Worm (Caenorhabditis elegans) whole organism, L1 larva: ENCODE data around the gene C08F8.6.

ENCODE experiments used
- F16B12.6 ChIP-seq: fragments of 150-350 bp; optimal IDR thresholded peaks from 2 replicates; lab custom pipeline; 2014; ENCODE audit warnings: missing biosample characterization, missing genetic modification characterization
- aha-1 ChIP-seq: fragments of 150-350 bp; optimal IDR thresholded peaks from 2 replicates; lab custom pipeline; 2014; ENCODE audit warnings: missing biosample characterization, missing genetic modification characterization
- ceh-82 ChIP-seq, 3 experiments: fragments of 150-350 bp in 1 of 3; sonication (generic microtip) in 2 of 3; optimal IDR thresholded peaks; 2 replicates each; lab custom pipeline; 2014 to 2017; ENCODE audit warnings: missing biosample characterization in 3 of 3, missing genetic modification characterization in 3 of 3
- ceh-88 ChIP-seq: fragments of 200-800 bp; sonication (Bioruptor generic); IDR thresholded peaks from 2 replicates; pipeline ENCODE4 v1.3.6; 2022; ENCODE audit warnings: missing genetic modification characterization, missing compliant biosample characterization
- ceh-90 ChIP-seq: sonication (generic microtip); optimal IDR thresholded peaks from 2 replicates; lab custom pipeline; 2016; ENCODE audit warnings: missing genetic modification characterization, missing compliant biosample characterization
- ces-1 ChIP-seq: fragments of 150-350 bp; optimal IDR thresholded peaks from 2 replicates; lab custom pipeline; 2014; ENCODE audit warnings: missing biosample characterization, missing genetic modification reagents, missing genetic modification characterization
- egl-13 ChIP-seq: sonication (generic microtip); optimal IDR thresholded peaks from 2 replicates; lab custom pipeline; 2016; ENCODE audit warnings: missing genotype, missing genetic modification reagents, missing genetic modification characterization, missing compliant biosample characterization
- elt-2 ChIP-seq: sonication (generic microtip); optimal IDR thresholded peaks from 2 replicates; lab custom pipeline; 2016; ENCODE audit warnings: missing genetic modification characterization, mild to moderate bottlenecking, inconsistent platforms, missing compliant biosample characterization, missing genetic modification reagents
- ets-5 ChIP-seq: fragments of 200-800 bp; sonication (Bioruptor generic); IDR thresholded peaks from 2 replicates; pipeline ENCODE4 v1.3.6; 2022; ENCODE audit warnings: missing genetic modification characterization, missing compliant biosample characterization
- fkh-10 ChIP-seq: sonication (generic microtip); optimal IDR thresholded peaks from 2 replicates; lab custom pipeline; 2017; ENCODE audit warnings: missing biosample characterization, missing genetic modification reagents, missing genetic modification characterization
- fkh-8 ChIP-seq: sonication (generic microtip); optimal IDR thresholded peaks from 2 replicates; lab custom pipeline; 2016; ENCODE audit warnings: mild to moderate bottlenecking, missing genetic modification characterization, missing compliant biosample characterization
- hlh-17 ChIP-seq: fragments of 200-800 bp; sonication (Bioruptor generic); optimal IDR thresholded peaks from 2 replicates; lab custom pipeline; 2018; ENCODE audit warnings: missing genetic modification characterization, mild to moderate bottlenecking, missing compliant biosample characterization, moderate library complexity, borderline replicate concordance
- hlh-4 ChIP-seq: sonication (generic microtip); optimal IDR thresholded peaks from 2 replicates; lab custom pipeline; 2016; ENCODE audit warnings: mild to moderate bottlenecking, missing genetic modification characterization, missing compliant biosample characterization
- jun-1 ChIP-seq: fragments of 150-350 bp; optimal IDR thresholded peaks from 2 replicates; lab custom pipeline; 2014; ENCODE audit warnings: missing biosample characterization, missing genetic modification reagents, missing genetic modification characterization
- lin-13 ChIP-seq: fragments of 150-350 bp; optimal IDR thresholded peaks from 2 replicates; lab custom pipeline; 2014; ENCODE audit warnings: missing biosample characterization, missing genetic modification reagents, missing genetic modification characterization
- lin-14 ChIP-seq: fragments of 200-800 bp; sonication (Bioruptor generic); optimal IDR thresholded peaks from 2 replicates; lab custom pipeline; 2018; ENCODE audit warnings: mild to moderate bottlenecking, missing genetic modification characterization, moderate library complexity, missing compliant biosample characterization
- lsy-2 ChIP-seq, 2 experiments: fragments of 150-350 bp; optimal IDR thresholded peaks; 2 replicates each; lab custom pipeline; 2014; ENCODE audit warnings: missing biosample characterization in 2 of 2, missing genetic modification characterization in 2 of 2
- mdl-1 ChIP-seq, 2 experiments: fragments of 150-350 bp; optimal IDR thresholded peaks; 2 replicates each; lab custom pipeline; 2014 to 2017; ENCODE audit warnings: missing biosample characterization in 2 of 2, missing genetic modification characterization in 2 of 2, inconsistent platforms in 1 of 2
- nhr-11 ChIP-seq: fragments of 150-350 bp; optimal IDR thresholded peaks from 2 replicates; lab custom pipeline; 2014; ENCODE audit warnings: missing biosample characterization, missing genetic modification characterization
- nhr-12 ChIP-seq: sonication (generic microtip); optimal IDR thresholded peaks from 2 replicates; lab custom pipeline; 2017; ENCODE audit warnings: missing biosample characterization, missing genetic modification characterization
- nhr-19 ChIP-seq: fragments of 200-800 bp; sonication (Bioruptor generic); conservative IDR thresholded peaks from 2 replicates; pipeline ENCODE4 v1.3.6; 2022; ENCODE audit warnings: missing genetic modification characterization, missing compliant biosample characterization
- nhr-237 ChIP-seq: fragments of 150-350 bp; optimal IDR thresholded peaks from 2 replicates; lab custom pipeline; 2014; ENCODE audit warnings: missing biosample characterization, missing genetic modification characterization
- nhr-28 ChIP-seq: fragments of 150-350 bp; optimal IDR thresholded peaks from 2 replicates; lab custom pipeline; 2014; ENCODE audit warnings: missing biosample characterization, missing genetic modification characterization
- nhr-71 ChIP-seq: sonication (generic microtip); optimal IDR thresholded peaks from 2 replicates; lab custom pipeline; 2016; ENCODE audit warnings: mild to moderate bottlenecking, missing genetic modification characterization, moderate library complexity, missing compliant biosample characterization
- nhr-76 ChIP-seq: sonication (generic microtip); optimal IDR thresholded peaks from 2 replicates; lab custom pipeline; 2017; ENCODE audit warnings: missing biosample characterization, missing genetic modification characterization
- nhr-84 ChIP-seq: sonication (generic microtip); optimal IDR thresholded peaks from 2 replicates; lab custom pipeline; 2017; ENCODE audit warnings: missing biosample characterization, missing genetic modification characterization
- pag-3 ChIP-seq: sonication (generic microtip); optimal IDR thresholded peaks from 2 replicates; lab custom pipeline; 2017; ENCODE audit warnings: missing genetic modification characterization, mild to moderate bottlenecking, missing compliant biosample characterization, antibody characterized with exemption, borderline replicate concordance; ENCODE audit not compliant: insufficient read depth
- pax-3 ChIP-seq: fragments of 200-800 bp; sonication (Bioruptor generic); optimal IDR thresholded peaks from 2 replicates; lab custom pipeline; 2018; ENCODE audit warnings: mild to moderate bottlenecking, missing genetic modification characterization, moderate library complexity, missing compliant biosample characterization
- rnt-1 ChIP-seq: sonication (generic microtip); optimal IDR thresholded peaks from 2 replicates; lab custom pipeline; 2016; ENCODE audit warnings: mild to moderate bottlenecking, missing genetic modification characterization, moderate library complexity, missing compliant biosample characterization
- skn-1 ChIP-seq: fragments of 150-350 bp; optimal IDR thresholded peaks from 2 replicates; lab custom pipeline; 2014; ENCODE audit warnings: missing biosample characterization, missing genetic modification characterization
- snpc-4 ChIP-seq: fragments of 150-350 bp; optimal IDR thresholded peaks from 2 replicates; lab custom pipeline; 2014; ENCODE audit warnings: missing biosample characterization, missing genetic modification characterization
- snu-23 ChIP-seq: sonication (generic microtip); optimal IDR thresholded peaks from 2 replicates; lab custom pipeline; 2016; ENCODE audit warnings: missing genetic modification characterization, missing compliant biosample characterization
- sptf-1 ChIP-seq: fragments of 150-350 bp; optimal IDR thresholded peaks from 2 replicates; lab custom pipeline; 2014; ENCODE audit warnings: missing biosample characterization, missing genetic modification characterization
- sup-37 ChIP-seq: fragments of 200-800 bp; sonication (Bioruptor generic); optimal IDR thresholded peaks from 2 replicates; lab custom pipeline; 2018; ENCODE audit warnings: mild to moderate bottlenecking, missing genetic modification characterization, missing compliant biosample characterization
- swsn-7 ChIP-seq: sonication (generic microtip); optimal IDR thresholded peaks from 2 replicates; lab custom pipeline; 2016; ENCODE audit warnings: missing genetic modification characterization, missing compliant biosample characterization
- tlp-1 ChIP-seq: fragments of 150-350 bp; optimal IDR thresholded peaks from 2 replicates; lab custom pipeline; 2014; ENCODE audit warnings: missing biosample characterization, missing genetic modification characterization
- unc-62 ChIP-seq: fragments of 150-350 bp; optimal IDR thresholded peaks from 2 replicates; lab custom pipeline; 2014; ENCODE audit warnings: missing biosample characterization, missing genetic modification reagents, missing genetic modification characterization
- xbp-1 ChIP-seq: sonication (generic microtip); optimal IDR thresholded peaks from 2 replicates; lab custom pipeline; 2016; ENCODE audit warnings: missing genetic modification characterization, missing compliant biosample characterization
- zip-4 ChIP-seq: fragments of 200-800 bp; sonication (Bioruptor generic); optimal IDR thresholded peaks from 2 replicates; lab custom pipeline; 2018; ENCODE audit warnings: mild to moderate bottlenecking, missing genetic modification characterization, moderate library complexity, missing compliant biosample characterization
- ztf-11 ChIP-seq, 2 experiments: sonication (generic microtip); optimal IDR thresholded peaks; 2 replicates each; lab custom pipeline; 2016 to 2017; ENCODE audit warnings: missing genetic modification characterization in 2 of 2, missing biosample characterization in 1 of 2, missing compliant biosample characterization in 1 of 2

C08F8.6 gene

DNA sequence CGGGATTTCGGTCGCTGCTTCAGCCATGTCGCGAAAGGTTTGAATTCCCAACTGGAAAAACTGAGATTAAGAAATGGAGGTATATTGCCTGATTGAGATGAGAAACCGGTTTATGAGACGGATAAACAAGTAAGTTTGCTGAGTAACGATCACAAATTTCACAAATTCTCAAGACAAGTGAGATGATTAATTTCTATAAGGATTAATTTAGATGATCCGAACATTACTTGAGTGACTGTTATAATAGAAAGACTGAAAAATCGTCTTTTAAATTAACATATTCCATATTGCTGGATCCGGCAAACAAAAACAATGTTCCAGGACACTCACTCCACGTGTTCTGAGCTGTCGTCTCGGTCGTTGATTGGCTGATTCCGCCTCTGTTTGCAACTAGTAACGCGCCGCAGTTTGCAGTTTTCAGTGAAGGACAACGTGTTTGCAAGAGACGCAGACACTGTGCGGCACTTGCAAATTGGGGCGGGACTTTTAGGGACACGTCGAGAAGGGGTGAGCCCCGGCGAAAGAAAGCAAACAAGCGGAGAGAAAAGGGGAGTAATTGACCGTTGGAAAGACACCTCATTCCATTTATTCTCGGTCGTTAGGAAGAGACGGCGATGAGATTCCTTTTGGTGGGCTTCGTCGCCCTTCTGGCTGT, 45.8 kb downstream of the C08F8.6 start, which contains the start of the genes imp-2 and enpl-1 (continued):
- TF ChIP-seq fkh-8 (tag; lab: Kevin White, UChicago) (peak; percentile 89), fkh-10 (peak; percentile 75), nhr-76 (tag; lab: Kevin White, UChicago) (peak; percentile 38), lin-13 (GFP tag; lab: Kevin White, UChicago) (peak; percentile 92), nhr-12 (no peak), aha-1 (no peak), jun-1 (tag; lab: Kevin White, UChicago) (peak; percentile 86), nhr-237 (tag; lab: Kevin White, UChicago) (peak; percentile 63), egl-13 (peak; percentile 83), snpc-4 (tag; lab: Kevin White, UChicago) (peak; percentile 60), skn-1 (tag; lab: Kevin White, UChicago) (peak; percentile 77), zip-4 (GFP tag; lab: Kevin White, UChicago) (peak; percentile 60), sup-37 (GFP tag; lab: Kevin White, UChicago) (peak; percentile 76), pag-3 (tag; lab: Kevin White, UChicago) (no peak), ceh-88 (GFP tag; lab: Robert Waterston, UW) (no peak), tlp-1 (tag; lab: Kevin White, UChicago) (no peak), sptf-1 (tag; lab: Kevin White, UChicago) (no peak), ets-5 (GFP tag; lab: Robert Waterston, UW) (no peak), lin-14 (GFP tag; lab: Kevin White, UChicago) (peak; percentile 99), nhr-19 (peak; percentile 93), rnt-1 (tag; lab: Kevin White, UChicago) (peak; percentile 91), swsn-7 (tag; lab: Kevin White, UChicago) (peak; percentile 94), elt-2 (tag; lab: Kevin White, UChicago) (peak; percentile 72), hlh-17 (GFP tag; lab: Kevin White, UChicago) (no peak), F16B12.6 (tag; lab: Kevin White, UChicago) (peak; percentile 56), nhr-28 (tag; lab: Kevin White, UChicago) (no peak), unc-62 (GFP tag; lab: Kevin White, UChicago) (no peak), nhr-71 (tag; lab: Kevin White, UChicago) (peak; percentile 97), mdl-1 (tag; optimal IDR thresholded peaks at IDR 0.05; lab: Kevin White, UChicago) (peak; percentile 85 to 98), xbp-1 (tag; lab: Kevin White, UChicago) (peak; percentile 100), lsy-2 (tag; optimal IDR thresholded peaks at IDR 0.05; lab: Kevin White, UChicago) (peak; percentile 94 to 97), ztf-11 (tag; optimal IDR thresholded peaks at IDR 0.05; lab: Kevin White, UChicago) (peak in 1 of 2 experiments; percentile 78), ceh-90 (no peak), nhr-84 (no peak), nhr-11 (tag; lab: Kevin White, UChicago) (peak; percentile 79), ceh-82 (tag; optimal IDR thresholded peaks at IDR 0.05; lab: Kevin White, UChicago) (peak; percentile 77 to 91 (median 88)), pax-3 (tag; lab: Kevin White, UChicago) (peak; percentile 84), snu-23 (GFP tag; lab: Kevin White, UChicago) (peak; percentile 95), hlh-4 (tag; lab: Kevin White, UChicago) (no peak), ces-1 (no peak)
